Worm (Caenorhabditis elegans) whole organism, mixed stage, embryonic: Measurements from ENCODE around the gene gei-6.

Source experiments
- elt-3 ChIP-seq: fragments of 150-350 bp; optimal IDR thresholded peaks from 2 replicates; lab custom pipeline; 2014; ENCODE audit warnings: missing biosample characterization, missing genetic modification characterization
- pha-4 ChIP-seq: fragments of 150-350 bp; optimal IDR thresholded peaks from 2 replicates; lab custom pipeline; 2018; ENCODE audit warnings: missing biosample characterization, missing genetic modification reagents, missing genetic modification characterization

- TF ChIP-seq elt-3 (tag; lab: Kevin White, UChicago) (no peak), pha-4 (tag; lab: Kevin White, UChicago) (no peak)
Measured at ce11 chrV:7193562-7193961, 37.1 kb downstream of the gei-6 start, which contains the start of gene F09G2.8.
